Fruit fly (Drosophila melanogaster): Measurements from ENCODE around the gene ND-42.

Gene ND-42

DNA sequence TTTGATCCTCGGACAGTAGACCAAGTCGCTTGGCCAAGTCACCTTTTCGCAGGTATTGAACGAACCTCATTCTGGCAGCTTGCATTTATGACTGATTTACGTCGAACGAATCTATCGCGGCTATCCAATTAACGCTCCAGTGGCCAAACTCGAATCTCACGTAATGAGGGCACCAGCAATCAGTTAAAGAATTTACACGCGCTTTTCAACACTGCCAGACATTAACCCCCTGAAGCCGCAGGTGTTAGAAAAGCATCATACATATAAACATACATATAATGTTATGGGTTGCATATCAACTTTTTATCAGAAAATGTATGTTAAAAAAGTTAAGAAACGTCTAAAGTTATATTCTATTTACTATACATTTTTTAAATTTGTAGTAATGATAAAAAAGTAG lies 2.2 kb upstream of the ND-42 start, which contains the start of gene CG6028 (continued):
- TF ChIP-seq CG15073 (GFP tag; optimal IDR thresholded peaks at IDR 0.05) (no peak), CG1024 (GFP tag; IDR thresholded peaks at IDR 0.05) (no peak), CG6683 (GFP tag; optimal IDR thresholded peaks at IDR 0.05) (no peak), phol (tag; optimal IDR thresholded peaks at IDR 0.05) (no peak), Dad (GFP tag; optimal IDR thresholded peaks at IDR 0.05) (peak; percentile 19), CG8765 (GFP tag; IDR thresholded peaks at IDR 0.05) (no peak), CG7963 (GFP tag; IDR thresholded peaks at IDR 0.05; ENCODE audit: partially characterized antibody) (no peak), CG6654 (GFP tag; optimal IDR thresholded peaks at IDR 0.05) (no peak), CG14050 (GFP tag; IDR thresholded peaks at IDR 0.05) (no peak), ash1 (GFP tag; optimal IDR thresholded peaks at IDR 0.05) (no peak), ssp (GFP tag; IDR thresholded peaks at IDR 0.05) (no peak), Spps (tag; optimal IDR thresholded peaks at IDR 0.05) (no peak), HLH4C (GFP tag; IDR thresholded peaks at IDR 0.05; ENCODE audit: partially characterized antibody) (no peak), C15 (GFP tag; IDR thresholded peaks at IDR 0.05) (no peak), corto (GFP tag; optimal IDR thresholded peaks at IDR 0.05) (no peak), fd64A (GFP tag; optimal IDR thresholded peaks at IDR 0.05) (no peak), oc (tag; optimal IDR thresholded peaks at IDR 0.05) (no peak), h (optimal IDR thresholded peaks at IDR 0.05) (no peak), CG30020 (tag; optimal IDR thresholded peaks at IDR 0.05) (no peak), Oaz (GFP tag; IDR thresholded peaks at IDR 0.05) (no peak), NFAT (GFP tag; IDR thresholded peaks at IDR 0.05) (peak; percentile 62), CG12659 (GFP tag; optimal IDR thresholded peaks at IDR 0.05) (peak; percentile 27), exex (tag; optimal IDR thresholded peaks at IDR 0.05) (peak; percentile 45), hbn (GFP tag; IDR thresholded peaks at IDR 0.05; ENCODE audit: partially characterized antibody) (no peak), CG10267 (tag; optimal IDR thresholded peaks at IDR 0.05) (peak; percentile 85), CG12942 (GFP tag; optimal IDR thresholded peaks at IDR 0.05) (no peak), insv (GFP tag; optimal IDR thresholded peaks at IDR 0.05) (no peak), tio (GFP tag; optimal IDR thresholded peaks at IDR 0.05) (no peak), Lpt (GFP tag; optimal IDR thresholded peaks at IDR 0.05) (no peak), ewg (GFP tag; optimal IDR thresholded peaks at IDR 0.05) (no peak), CG31388 (GFP tag; optimal IDR thresholded peaks at IDR 0.05) (no peak), CG17328 (GFP tag; IDR thresholded peaks at IDR 0.05) (peak; percentile 45; the same call in 1 of the 2 replicates), CG3163 (GFP tag; optimal IDR thresholded peaks at IDR 0.05) (no peak), CG31441 (GFP tag; IDR thresholded peaks at IDR 0.05) (peak; percentile 40), sr (GFP tag; IDR thresholded peaks at IDR 0.05) (no peak), CG11398 (GFP tag; optimal IDR thresholded peaks at IDR 0.05) (no peak), B-H2 (GFP tag; optimal IDR thresholded peaks at IDR 0.05) (peak; percentile 56), Atf3 (GFP tag; optimal IDR thresholded peaks at IDR 0.05) (no peak), HLHmδ (GFP tag; optimal IDR thresholded peaks at IDR 0.05) (no peak), CG18619 (GFP tag; optimal IDR thresholded peaks at IDR 0.05) (no peak), CG15514 (GFP tag; optimal IDR thresholded peaks at IDR 0.05) (peak; percentile 27), sd (tag; optimal IDR thresholded peaks at IDR 0.05) (peak; percentile 81), H15 (GFP tag; IDR thresholded peaks at IDR 0.05) (no peak), tup (GFP tag; optimal IDR thresholded peaks at IDR 0.05) (no peak), CG13424 (tag; optimal IDR thresholded peaks at IDR 0.05) (peak; percentile 22), kni (GFP tag; optimal IDR thresholded peaks at IDR 0.05) (peak; percentile 26), CG8281 (tag; optimal IDR thresholded peaks at IDR 0.05) (no peak), unc-4 (GFP tag; IDR thresholded peaks at IDR 0.05; ENCODE audit: partially characterized antibody) (peak; percentile 20), chm (GFP tag; IDR thresholded peaks at IDR 0.05) (peak; percentile 68), CG30431 (GFP tag; optimal IDR thresholded peaks at IDR 0.05) (no peak), CG10366 (GFP tag; IDR thresholded peaks at IDR 0.05) (no peak), CG3065 (GFP tag; optimal IDR thresholded peaks at IDR 0.05) (no peak)

Data from whole organism, embryonic.